Worm (Caenorhabditis elegans): Measurements from ENCODE around the gene frpr-8.

DNA sequence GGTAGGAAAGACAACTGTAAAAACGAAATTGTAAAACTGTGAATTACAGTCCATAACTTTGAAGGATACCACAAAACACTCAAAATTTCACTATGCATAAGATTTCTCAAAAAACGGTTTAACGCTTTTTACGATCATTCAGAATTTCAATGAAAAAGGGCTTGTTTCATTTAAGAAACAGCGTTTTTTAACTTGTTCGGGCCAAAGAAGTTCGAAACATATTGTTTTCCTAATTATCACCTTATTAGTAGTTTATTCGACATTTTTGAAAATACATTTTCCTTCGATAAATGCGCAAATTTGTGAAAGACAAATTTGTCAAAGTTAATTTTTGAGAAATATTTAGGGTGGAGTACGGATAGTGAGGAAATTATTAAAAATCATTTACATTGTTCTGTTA is 7.2 kb downstream of the frpr-8 start:
- TF ChIP-seq fkh-10 (GFP tag; optimal IDR thresholded peaks at IDR 0.05) = no peak
- TF ChIP-seq ttx-3 (tag; optimal IDR thresholded peaks at IDR 0.05) = no peak
- TF ChIP-seq ceh-30 (tag; optimal IDR thresholded peaks at IDR 0.05) = no peak
- no peak for TF ChIP-seq ceh-18 (tag; optimal IDR thresholded peaks at IDR 0.05)
- TF ChIP-seq hlh-30 (tag; optimal IDR thresholded peaks at IDR 0.05; ENCODE audit: insufficient read depth) = no peak
- no peak for TF ChIP-seq pax-1 (tag; optimal IDR thresholded peaks at IDR 0.05)
- TF ChIP-seq nhr-11 (tag; optimal IDR thresholded peaks at IDR 0.05) = no peak
- no peak for TF ChIP-seq ama-1 (optimal IDR thresholded peaks at IDR 0.05)
- TF ChIP-seq unc-3 (GFP tag; conservative IDR thresholded peaks at IDR 0.05) = no peak
- no peak for TF ChIP-seq unc-3 (tag; optimal IDR thresholded peaks at IDR 0.05)
- TF ChIP-seq ceh-24 (tag; optimal IDR thresholded peaks at IDR 0.05) = no peak
- no peak for TF ChIP-seq lin-11 (tag; optimal IDR thresholded peaks at IDR 0.05)
- no peak for TF ChIP-seq fkh-6 (tag; optimal IDR thresholded peaks at IDR 0.05)
- no peak for TF ChIP-seq K02D7.2 (tag; optimal IDR thresholded peaks at IDR 0.05)

Data from whole organism, late embryonic.